Worm (Caenorhabditis elegans): ENCODE measurements around the gene nfki-1.

nfki-1 gene

DNA sequence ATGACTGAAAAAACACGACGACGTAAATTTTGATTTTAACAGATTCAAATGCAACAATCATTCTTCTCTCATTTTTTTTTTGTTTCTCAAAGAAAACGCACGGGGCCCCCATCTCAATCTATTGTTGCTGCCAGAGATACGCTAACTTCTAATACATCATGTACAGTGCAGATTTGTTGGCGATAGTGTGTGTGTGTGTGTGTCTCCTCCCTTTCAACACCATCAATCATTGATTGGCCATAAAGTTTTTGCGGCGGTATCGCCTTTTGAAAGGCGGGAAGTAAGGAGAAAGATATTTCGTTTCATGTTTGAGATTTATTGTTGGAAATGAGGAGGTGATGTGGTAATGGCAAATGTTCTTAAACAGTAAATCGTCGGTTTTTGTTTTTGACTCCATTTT is 27.8 kb upstream of the nfki-1 start:
- TF ChIP-seq ceh-39 (tag; optimal IDR thresholded peaks at IDR 0.05) (no peak), elt-1 (tag; optimal IDR thresholded peaks at IDR 0.05; ENCODE audit: borderline replicate concordance, insufficient read depth) (peak; percentile 33), unc-62 (GFP tag; optimal IDR thresholded peaks at IDR 0.05) (peak; percentile 19)

DNA sequence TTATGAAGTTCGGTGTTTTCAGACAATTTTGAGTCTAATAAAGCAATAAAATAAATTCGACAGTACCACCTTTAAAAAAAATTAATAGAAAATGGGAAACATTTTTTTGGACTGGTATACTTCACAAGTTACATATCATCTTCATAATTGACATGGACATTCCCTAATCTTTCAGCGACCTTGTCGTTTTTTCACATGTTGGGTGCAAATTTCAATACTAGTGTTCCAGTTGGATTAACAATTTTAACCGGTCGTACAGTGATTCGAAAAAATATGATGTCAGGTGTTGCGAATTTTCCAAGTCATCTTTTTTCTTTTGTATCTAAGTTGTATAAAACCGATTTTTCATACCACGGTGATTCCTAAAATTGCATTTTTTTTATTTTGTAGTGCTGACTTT is 26.7 kb upstream of the nfki-1 start:
- no peak for TF ChIP-seq nhr-2 (tag; optimal IDR thresholded peaks at IDR 0.05)
- TF ChIP-seq unc-39 (tag; optimal IDR thresholded peaks at IDR 0.05), result no peak
- no peak for TF ChIP-seq hlh-1 (tag; optimal IDR thresholded peaks at IDR 0.05)
- no peak for TF ChIP-seq lsy-2 (tag; optimal IDR thresholded peaks at IDR 0.05)
- TF ChIP-seq elt-3 (tag; optimal IDR thresholded peaks at IDR 0.05), result no peak
- no peak for TF ChIP-seq blmp-1 (tag; optimal IDR thresholded peaks at IDR 0.05)
- no peak for TF ChIP-seq nhr-28 (tag; optimal IDR thresholded peaks at IDR 0.05)
- no peak for TF ChIP-seq M03D4.4 (tag; optimal IDR thresholded peaks at IDR 0.05)
- TF ChIP-seq snpc-4 (tag; optimal IDR thresholded peaks at IDR 0.05), result no peak
- no peak for TF ChIP-seq cnd-1 (tag; optimal IDR thresholded peaks at IDR 0.05)
- no peak for TF ChIP-seq pha-4 (tag; optimal IDR thresholded peaks at IDR 0.05)
- no peak for TF ChIP-seq nhr-12 (tag; optimal IDR thresholded peaks at IDR 0.05)
- no peak for TF ChIP-seq ceh-43 (GFP tag; optimal IDR thresholded peaks at IDR 0.05)
- no peak for TF ChIP-seq unc-120 (tag; optimal IDR thresholded peaks at IDR 0.05; ENCODE audit: poor library complexity, severe bottlenecking)
- no peak for TF ChIP-seq sptf-1 (tag; optimal IDR thresholded peaks at IDR 0.05)
- no peak for TF ChIP-seq ztf-11 (tag; optimal IDR thresholded peaks at IDR 0.05)
- TF ChIP-seq nhr-237 (tag; optimal IDR thresholded peaks at IDR 0.05), result no peak
- TF ChIP-seq elt-1 (tag; optimal IDR thresholded peaks at IDR 0.05; ENCODE audit: borderline replicate concordance, insufficient read depth), result no peak
- no peak for TF ChIP-seq mep-1 (tag; optimal IDR thresholded peaks at IDR 0.05)
- TF ChIP-seq sem-2 (GFP tag; optimal IDR thresholded peaks at IDR 0.05), result no peak

ce11 chrX:15330664-15331063 is 24.4 kb upstream of the nfki-1 start, which contains the start of gene Y15E3A.4:
Y15E3A.4 (plus strand) TSS chrX:15330964.
- TF ChIP-seq flh-1 (GFP tag; optimal IDR thresholded peaks at IDR 0.05), result no peak
- no peak for TF ChIP-seq cnd-1 (tag; optimal IDR thresholded peaks at IDR 0.05)
- TF ChIP-seq ces-1 (GFP tag; optimal IDR thresholded peaks at IDR 0.05), result no peak
- no peak for TF ChIP-seq unc-62 (GFP tag; optimal IDR thresholded peaks at IDR 0.05)
- TF ChIP-seq unc-120 (tag; optimal IDR thresholded peaks at IDR 0.05; ENCODE audit: poor library complexity, severe bottlenecking), result no peak
- no peak for TF ChIP-seq nhr-2 (tag; optimal IDR thresholded peaks at IDR 0.05)
- no peak for TF ChIP-seq snpc-4 (tag; optimal IDR thresholded peaks at IDR 0.05)
- TF ChIP-seq unc-39 (tag; optimal IDR thresholded peaks at IDR 0.05), result no peak
- TF ChIP-seq hlh-1 (tag; optimal IDR thresholded peaks at IDR 0.05), result no peak
- no peak for TF ChIP-seq lin-13 (tag; optimal IDR thresholded peaks at IDR 0.05)

ce11 chrX:15334897-15335296 is 20.1 kb upstream of the nfki-1 start:
- TF ChIP-seq blmp-1 (tag; optimal IDR thresholded peaks at IDR 0.05) (no peak), M03D4.4 (tag; optimal IDR thresholded peaks at IDR 0.05) (no peak), lin-32 (GFP tag; optimal IDR thresholded peaks at IDR 0.05) (no peak), pha-4 (tag; optimal IDR thresholded peaks at IDR 0.05) (no peak), nhr-28 (tag; optimal IDR thresholded peaks at IDR 0.05) (no peak), zip-8 (tag; optimal IDR thresholded peaks at IDR 0.05) (no peak), ceh-43 (GFP tag; optimal IDR thresholded peaks at IDR 0.05) (no peak), ztf-11 (tag; optimal IDR thresholded peaks at IDR 0.05) (no peak), hlh-1 (tag; optimal IDR thresholded peaks at IDR 0.05) (no peak), elt-1 (tag; optimal IDR thresholded peaks at IDR 0.05; ENCODE audit: borderline replicate concordance, insufficient read depth) (no peak), unc-62 (GFP tag; optimal IDR thresholded peaks at IDR 0.05) (no peak), bed-3 (GFP tag; optimal IDR thresholded peaks at IDR 0.05) (no peak), lin-13 (tag; optimal IDR thresholded peaks at IDR 0.05) (no peak), unc-120 (tag; optimal IDR thresholded peaks at IDR 0.05; ENCODE audit: poor library complexity, severe bottlenecking) (no peak), nhr-76 (tag; optimal IDR thresholded peaks at IDR 0.05) (no peak)

- TF ChIP-seq cnd-1 (tag; optimal IDR thresholded peaks at IDR 0.05), result no peak
- no peak for TF ChIP-seq flh-1 (GFP tag; optimal IDR thresholded peaks at IDR 0.05)
- no peak for TF ChIP-seq mls-2 (tag; optimal IDR thresholded peaks at IDR 0.05)
- TF ChIP-seq sem-2 (GFP tag; optimal IDR thresholded peaks at IDR 0.05), result no peak
- TF ChIP-seq unc-120 (tag; optimal IDR thresholded peaks at IDR 0.05; ENCODE audit: poor library complexity, severe bottlenecking), result no peak
- no peak for TF ChIP-seq hlh-1 (tag; optimal IDR thresholded peaks at IDR 0.05)
- TF ChIP-seq unc-62 (GFP tag; optimal IDR thresholded peaks at IDR 0.05), result no peak
- no peak for TF ChIP-seq nhr-28 (tag; optimal IDR thresholded peaks at IDR 0.05)
- TF ChIP-seq mep-1 (tag; optimal IDR thresholded peaks at IDR 0.05), result no peak
- TF ChIP-seq bed-3 (GFP tag; optimal IDR thresholded peaks at IDR 0.05), result no peak
- no peak for TF ChIP-seq pha-4 (tag; optimal IDR thresholded peaks at IDR 0.05)
- TF ChIP-seq lin-32 (GFP tag; optimal IDR thresholded peaks at IDR 0.05), result no peak
- TF ChIP-seq sptf-1 (tag; optimal IDR thresholded peaks at IDR 0.05), result no peak
- TF ChIP-seq elt-3 (tag; optimal IDR thresholded peaks at IDR 0.05), result no peak
- no peak for TF ChIP-seq ztf-11 (tag; optimal IDR thresholded peaks at IDR 0.05)
- TF ChIP-seq M03D4.4 (tag; optimal IDR thresholded peaks at IDR 0.05), result no peak
- TF ChIP-seq lin-13 (tag; optimal IDR thresholded peaks at IDR 0.05), result no peak
Observed at ce11 chrX:15335636-15336035, 19.4 kb upstream of the nfki-1 start.

All from whole organism, mixed stage, embryonic.